Worm (Caenorhabditis elegans) whole organism, L2 larva: Measurements from ENCODE around the gene cdf-1.

Experiments
- C34F6.9 ChIP-seq: fragments of 150-350 bp; optimal IDR thresholded peaks from 2 replicates; lab custom pipeline; 2014; ENCODE audit warnings: missing biosample characterization, missing genetic modification characterization
- F13H6.1 ChIP-seq: sonication (generic microtip); optimal IDR thresholded peaks from 2 replicates; lab custom pipeline; 2016; ENCODE audit warnings: missing genetic modification characterization, missing compliant biosample characterization
- Y55F3AM.14 ChIP-seq: fragments of 200-800 bp; sonication (Bioruptor generic); optimal IDR thresholded peaks from 2 replicates; lab custom pipeline; 2018; ENCODE audit warnings: mild to moderate bottlenecking, missing genetic modification characterization, missing compliant biosample characterization
- ZK546.5 ChIP-seq: sonication (generic microtip); optimal IDR thresholded peaks from 2 replicates; lab custom pipeline; 2017; ENCODE audit warnings: missing biosample characterization, missing genetic modification characterization
- ama-1 ChIP-seq: fragments of 150-350 bp; optimal IDR thresholded peaks from 2 replicates; lab custom pipeline; 2018; ENCODE audit warnings: inconsistent platforms
- blmp-1 ChIP-seq: sonication (generic microtip); optimal IDR thresholded peaks from 2 replicates; lab custom pipeline; 2017; ENCODE audit warnings: missing genetic modification characterization, mild to moderate bottlenecking, missing compliant biosample characterization, antibody characterized with exemption, moderate library complexity; ENCODE audit not compliant: insufficient read depth
- ceh-82 ChIP-seq: fragments of 150-350 bp; optimal IDR thresholded peaks from 2 replicates; lab custom pipeline; 2014; ENCODE audit warnings: missing biosample characterization, missing genetic modification characterization
- crh-2 ChIP-seq: sonication (generic microtip); optimal IDR thresholded peaks from 2 replicates; lab custom pipeline; 2017; ENCODE audit warnings: missing biosample characterization, missing genetic modification characterization
- dmd-4 ChIP-seq: sonication (generic microtip); optimal IDR thresholded peaks from 2 replicates; lab custom pipeline; 2017; ENCODE audit warnings: missing biosample characterization, missing genetic modification characterization
- egl-27 ChIP-seq: sonication (generic microtip); optimal IDR thresholded peaks from 3 replicates; lab custom pipeline; 2017; ENCODE audit warnings: missing biosample characterization, missing genetic modification reagents, missing genetic modification characterization
- elt-1 ChIP-seq: fragments of 150-350 bp; optimal IDR thresholded peaks from 2 replicates; lab custom pipeline; 2014; ENCODE audit warnings: missing biosample characterization, missing genetic modification characterization
- fos-1 ChIP-seq: fragments of 150-350 bp; optimal IDR thresholded peaks from 2 replicates; lab custom pipeline; 2014; ENCODE audit warnings: missing biosample characterization, missing genetic modification characterization
- gmeb-1 ChIP-seq: fragments of 150-350 bp; optimal IDR thresholded peaks from 2 replicates; lab custom pipeline; 2014; ENCODE audit warnings: missing biosample characterization, missing genetic modification characterization
- lin-13 ChIP-seq: fragments of 150-350 bp; optimal IDR thresholded peaks from 2 replicates; lab custom pipeline; 2014; ENCODE audit warnings: missing biosample characterization, missing genetic modification reagents, missing genetic modification characterization
- lin-39 ChIP-seq: fragments of 150-350 bp; optimal IDR thresholded peaks from 2 replicates; lab custom pipeline; 2014; ENCODE audit warnings: missing biosample characterization, missing genetic modification reagents, missing genetic modification characterization
- lsy-2 ChIP-seq, 2 experiments: fragments of 150-350 bp in 1 of 2; sonication (generic microtip) in 1 of 2; optimal IDR thresholded peaks; 2 replicates each; lab custom pipeline; 2014 to 2017; ENCODE audit warnings: missing biosample characterization in 2 of 2, missing genetic modification characterization in 2 of 2
- mab-5 ChIP-seq: fragments of 150-350 bp; optimal IDR thresholded peaks from 2 replicates; lab custom pipeline; 2014; ENCODE audit warnings: missing biosample characterization, missing genetic modification characterization
- mbf-1 ChIP-seq: sonication (generic microtip); optimal IDR thresholded peaks from 2 replicates; lab custom pipeline; 2017; ENCODE audit warnings: missing biosample characterization, missing genetic modification characterization
- nhr-11 ChIP-seq: fragments of 150-350 bp; optimal IDR thresholded peaks from 2 replicates; lab custom pipeline; 2014; ENCODE audit warnings: missing biosample characterization, missing genetic modification characterization
- nhr-23 ChIP-seq: fragments of 150-350 bp; optimal IDR thresholded peaks from 2 replicates; lab custom pipeline; 2014; ENCODE audit warnings: missing biosample characterization, missing genetic modification reagents, missing genetic modification characterization
- nhr-237 ChIP-seq: fragments of 150-350 bp; optimal IDR thresholded peaks from 2 replicates; lab custom pipeline; 2014; ENCODE audit warnings: missing biosample characterization, missing genetic modification characterization
- nhr-25 ChIP-seq: fragments of 150-350 bp; sonication (generic microtip); optimal IDR thresholded peaks from 3 replicates; lab custom pipeline; 2014; ENCODE audit warnings: missing biosample characterization, missing genetic modification characterization
- peb-1 ChIP-seq: fragments of 150-350 bp; optimal IDR thresholded peaks from 2 replicates; lab custom pipeline; 2014; ENCODE audit warnings: missing biosample characterization, missing genetic modification characterization
- sem-4 ChIP-seq: fragments of 150-350 bp; optimal IDR thresholded peaks from 2 replicates; lab custom pipeline; 2014; ENCODE audit warnings: missing biosample characterization, missing genetic modification reagents, missing genetic modification characterization
- skn-1 ChIP-seq: sonication (generic microtip); optimal IDR thresholded peaks from 2 replicates; lab custom pipeline; 2017; ENCODE audit warnings: missing biosample characterization, missing genetic modification characterization
- sma-9 ChIP-seq, 2 experiments: fragments of 150-350 bp in 1 of 2; sonication (generic microtip) in 1 of 2; optimal IDR thresholded peaks; 2 replicates each; lab custom pipeline; 2014 to 2016; ENCODE audit warnings: missing genetic modification characterization in 2 of 2, mild to moderate bottlenecking in 1 of 2, missing biosample characterization in 1 of 2, missing compliant biosample characterization in 1 of 2, missing genetic modification reagents in 1 of 2, moderate library complexity in 1 of 2
- unc-39 ChIP-seq: fragments of 150-350 bp; optimal IDR thresholded peaks from 2 replicates; lab custom pipeline; 2014; ENCODE audit warnings: missing biosample characterization, missing genetic modification characterization
- ztf-1 ChIP-seq: fragments of 200-800 bp; sonication (Bioruptor generic); conservative IDR thresholded peaks from 2 replicates; pipeline ENCODE4 v1.3.6; 2022; ENCODE audit warnings: missing genetic modification characterization, missing compliant biosample characterization
- ztf-11 ChIP-seq: sonication (generic microtip); optimal IDR thresholded peaks from 2 replicates; lab custom pipeline; 2017; ENCODE audit warnings: missing biosample characterization, missing genetic modification characterization

cdf-1 gene

DNA sequence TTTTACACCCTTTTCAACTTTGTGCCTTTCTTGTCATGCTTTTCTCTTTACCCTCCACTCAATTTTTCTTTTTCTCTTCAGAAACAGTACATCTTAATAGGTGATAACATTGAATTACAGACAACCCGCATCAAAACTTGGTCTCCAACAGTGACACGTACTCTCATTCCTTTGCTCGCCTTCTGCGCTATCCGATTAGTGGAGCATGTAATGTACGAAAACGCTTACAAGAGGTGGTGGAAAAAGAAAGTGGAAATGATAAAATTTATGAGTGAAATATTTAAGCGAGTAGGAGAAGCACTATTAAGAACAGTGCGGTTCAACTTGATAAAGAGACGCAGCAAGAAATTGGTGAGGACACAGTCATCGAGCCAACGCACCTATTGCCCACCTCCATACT lies 48.4 kb downstream of the cdf-1 start, which contains the start of gene pept-1:
Gene pept-1, plus strand, starts transcription at position 306 of the 400 bp plus-strand sequence.
- TF ChIP-seq crh-2 (tag; lab: Kevin White, UChicago) (peak; percentile 70), sma-9 (GFP tag; optimal IDR thresholded peaks at IDR 0.05; lab: Kevin White, UChicago) (peak; percentile 68), sma-9 (tag; optimal IDR thresholded peaks at IDR 0.05; lab: Kevin White, UChicago) (no peak), lsy-2 (tag; optimal IDR thresholded peaks at IDR 0.05; lab: Kevin White, UChicago) (no peak), ama-1 (lab: Kevin White, UChicago) (no peak), gmeb-1 (tag; lab: Kevin White, UChicago) (peak; percentile 46), F13H6.1 (tag; lab: Kevin White, UChicago) (peak; percentile 63), egl-27 (tag; lab: Kevin White, UChicago) (peak; percentile 44), unc-39 (tag; lab: Kevin White, UChicago) (no peak), ceh-82 (tag; lab: Kevin White, UChicago) (no peak), elt-1 (tag; lab: Kevin White, UChicago) (no peak), mbf-1 (no peak), fos-1 (peak; percentile 92), lin-13 (no peak)

DNA sequence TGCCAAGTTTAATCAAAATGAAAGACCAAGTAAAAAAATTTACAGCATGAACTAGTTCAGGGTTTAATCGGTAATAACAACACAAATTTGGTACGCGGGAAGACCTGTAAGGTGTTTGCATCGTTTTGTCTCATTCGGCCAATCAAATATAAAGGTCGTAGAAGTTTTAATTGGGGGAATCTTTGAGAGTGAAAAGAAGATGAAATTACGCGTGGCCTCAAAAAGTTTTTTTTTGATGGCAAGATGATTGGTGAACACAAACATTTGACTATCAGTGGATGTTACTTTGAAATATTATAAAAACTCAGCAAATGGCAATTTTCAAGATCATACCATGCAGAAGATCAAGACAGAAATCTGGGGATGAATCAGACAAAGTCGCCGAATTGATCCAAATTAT lies 49.8 kb downstream of the cdf-1 start, which contains the start of gene nas-33:
Gene nas-33, minus strand, starts transcription at position 101 of the 400 bp plus-strand sequence.
- TF ChIP-seq ztf-11 (tag; lab: Kevin White, UChicago): no peak
- TF ChIP-seq peb-1 (tag; lab: Kevin White, UChicago): no peak
- no peak for TF ChIP-seq C34F6.9 (tag; lab: Kevin White, UChicago)
- no peak for TF ChIP-seq fos-1
- no peak for TF ChIP-seq nhr-23
- no peak for TF ChIP-seq dmd-4 (tag; lab: Kevin White, UChicago)
- no peak for TF ChIP-seq ceh-82 (tag; lab: Kevin White, UChicago)
- TF ChIP-seq ZK546.5 (tag; lab: Kevin White, UChicago): no peak

DNA sequence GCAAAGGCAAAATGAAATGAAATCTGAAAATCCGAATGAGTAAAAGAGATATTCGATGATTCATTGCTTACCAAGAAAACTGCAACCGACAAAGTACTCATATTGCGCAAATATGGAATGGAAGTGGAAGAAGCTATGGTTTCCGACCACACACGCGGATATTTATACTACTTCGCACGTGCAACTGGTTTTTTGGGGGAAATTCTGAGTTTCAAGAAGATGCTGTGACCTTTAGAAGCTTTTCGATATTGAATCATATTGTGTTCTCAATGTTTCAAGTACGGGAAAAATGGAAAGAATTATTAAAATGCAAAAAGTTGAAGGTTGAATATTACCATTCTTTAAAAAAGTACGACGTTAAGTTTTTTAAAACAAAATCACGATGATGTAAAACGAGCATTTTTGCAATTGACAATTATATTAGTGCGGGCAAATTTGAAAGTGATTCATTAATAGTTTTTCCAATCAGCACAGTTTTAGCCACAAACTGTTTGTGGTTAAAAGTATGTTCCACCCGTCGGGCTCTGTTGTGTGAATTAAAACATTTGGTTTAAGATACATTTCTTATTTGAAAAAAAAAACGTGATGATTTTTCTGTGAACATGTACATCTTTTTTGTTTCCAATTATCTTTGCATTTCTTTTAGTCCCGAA lies 54.0 kb downstream of the cdf-1 start, which contains the start of the genes grl-6 and K10C2.6:
Gene grl-6, minus strand, starts transcription at position 101 of the 653 bp plus-strand sequence.
Gene K10C2.6, plus strand, starts transcription at position 603 of the 653 bp plus-strand sequence.
- TF ChIP-seq ceh-82 (tag; lab: Kevin White, UChicago): no peak
- TF ChIP-seq nhr-237: no peak
- TF ChIP-seq ama-1 (lab: Kevin White, UChicago): no peak
- TF ChIP-seq nhr-25 (tag; lab: Kevin White, UChicago): no peak
- TF ChIP-seq lin-13: no peak
- TF ChIP-seq blmp-1 (tag; lab: Kevin White, UChicago): no peak
- TF ChIP-seq lin-39 (tag; lab: Kevin White, UChicago): no peak
- no peak for TF ChIP-seq ztf-1 (GFP tag; lab: Robert Waterston, UW)
- no peak for TF ChIP-seq crh-2 (tag; lab: Kevin White, UChicago)
- TF ChIP-seq ZK546.5 (tag; lab: Kevin White, UChicago): no peak
- TF ChIP-seq nhr-11 (tag; lab: Kevin White, UChicago): no peak
- no peak for TF ChIP-seq sem-4 (tag; lab: Kevin White, UChicago)
- TF ChIP-seq mab-5: no peak
- no peak for TF ChIP-seq sma-9 (GFP tag; optimal IDR thresholded peaks at IDR 0.05; lab: Kevin White, UChicago)
- no peak for TF ChIP-seq sma-9 (tag; optimal IDR thresholded peaks at IDR 0.05; lab: Kevin White, UChicago)
- no peak for TF ChIP-seq Y55F3AM.14 (GFP tag; lab: Kevin White, UChicago)
- no peak for TF ChIP-seq gmeb-1 (tag; lab: Kevin White, UChicago)
- no peak for TF ChIP-seq skn-1 (tag; lab: Kevin White, UChicago)
- no peak for TF ChIP-seq peb-1 (tag; lab: Kevin White, UChicago)
